Worm (Caenorhabditis elegans) whole organism, L4 larva: ENCODE data around the gene C10C6.7.

Experiments used
- F26F4.8 ChIP-seq: fragments of 200-800 bp; sonication (Bioruptor generic); conservative IDR thresholded peaks from 2 replicates; pipeline ENCODE4 v1.3.6; 2022; ENCODE audit warnings: missing genetic modification characterization, missing compliant biosample characterization
- F37D6.2 ChIP-seq: sonication (generic microtip); optimal IDR thresholded peaks from 2 replicates; lab custom pipeline; 2016; ENCODE audit warnings: mild to moderate bottlenecking, missing genetic modification characterization, missing compliant biosample characterization
- T26A8.4 ChIP-seq: fragments of 200-800 bp; sonication (Bioruptor generic); IDR thresholded peaks from 2 replicates; pipeline ENCODE4 v1.3.6; 2022; ENCODE audit warnings: missing genetic modification characterization, missing compliant biosample characterization
- Y105C5A.15 ChIP-seq: fragments of 200-800 bp; sonication (Bioruptor generic); IDR thresholded peaks from 2 replicates; pipeline ENCODE4 v1.3.6; 2022; ENCODE audit warnings: missing genetic modification characterization, missing compliant biosample characterization
- Y48G9A.11 ChIP-seq: fragments of 200-800 bp; sonication (Bioruptor generic); IDR thresholded peaks from 2 replicates; pipeline ENCODE4 v1.3.6; 2022; ENCODE audit warnings: missing genetic modification reagents, missing genetic modification characterization, missing compliant biosample characterization
- Y75B8A.6 ChIP-seq: fragments of 200-800 bp; sonication (Bioruptor generic); IDR thresholded peaks from 2 replicates; pipeline ENCODE4 v1.3.6; 2022; ENCODE audit warnings: missing genetic modification reagents, missing genetic modification characterization, missing compliant biosample characterization
- ZK337.2 ChIP-seq: fragments of 200-800 bp; sonication (Bioruptor generic); IDR thresholded peaks from 2 replicates; pipeline ENCODE4 v1.3.6; 2022; ENCODE audit warnings: missing genetic modification reagents, missing genetic modification characterization, missing compliant biosample characterization
- aly-2 ChIP-seq: sonication (generic microtip); optimal IDR thresholded peaks from 2 replicates; lab custom pipeline; 2018; ENCODE audit warnings: missing biosample characterization, missing genetic modification characterization
- attf-4 ChIP-seq: sonication (generic microtip); optimal IDR thresholded peaks from 3 replicates; lab custom pipeline; 2017; ENCODE audit warnings: missing biosample characterization, missing genetic modification characterization
- ceh-28 ChIP-seq: fragments of 150-350 bp; optimal IDR thresholded peaks from 2 replicates; lab custom pipeline; 2014; ENCODE audit warnings: missing biosample characterization, missing genetic modification reagents, missing genetic modification characterization
- ces-1 ChIP-seq: fragments of 150-350 bp; sonication (generic microtip); optimal IDR thresholded peaks from 4 replicates; lab custom pipeline; 2014; ENCODE audit warnings: missing biosample characterization, missing genetic modification reagents, missing genetic modification characterization
- ctbp-1 ChIP-seq: fragments of 200-800 bp; sonication (Bioruptor generic); IDR thresholded peaks from 2 replicates; pipeline ENCODE4 v1.3.6; 2022; ENCODE audit warnings: missing genetic modification reagents, missing genetic modification characterization, missing compliant biosample characterization
- daf-16 ChIP-seq, 3 experiments: sonication (generic microtip); optimal IDR thresholded peaks; 2 replicates each; lab custom pipeline; 2016 to 2017; ENCODE audit warnings: missing genetic modification characterization in 3 of 3, missing genetic modification reagents in 3 of 3, mild to moderate bottlenecking in 2 of 3, missing compliant biosample characterization in 2 of 3, missing biosample characterization in 1 of 3, moderate library complexity in 1 of 3
- daf-8 ChIP-seq: fragments of 200-800 bp; sonication (Bioruptor generic); IDR thresholded peaks from 2 replicates; pipeline ENCODE4 v1.3.6; 2022; ENCODE audit warnings: missing genetic modification characterization, missing compliant biosample characterization
- dmd-9 ChIP-seq: fragments of 200-800 bp; sonication (Bioruptor generic); IDR thresholded peaks from 2 replicates; pipeline ENCODE4 v1.3.6; 2022; ENCODE audit warnings: missing genetic modification reagents, missing genetic modification characterization, missing compliant biosample characterization
- fkh-10 ChIP-seq: fragments of 150-350 bp; optimal IDR thresholded peaks from 2 replicates; lab custom pipeline; 2014; ENCODE audit warnings: missing biosample characterization, missing genetic modification reagents, missing genetic modification characterization
- fos-1 ChIP-seq: fragments of 150-350 bp; optimal IDR thresholded peaks from 2 replicates; lab custom pipeline; 2014; ENCODE audit warnings: missing biosample characterization, missing genetic modification characterization
- hmg-1.1 ChIP-seq: fragments of 200-800 bp; sonication (Bioruptor generic); IDR thresholded peaks from 2 replicates; pipeline ENCODE4 v1.3.6; 2022; ENCODE audit warnings: missing genetic modification reagents, missing genetic modification characterization, missing compliant biosample characterization
- lin-13 ChIP-seq: fragments of 150-350 bp; optimal IDR thresholded peaks from 2 replicates; lab custom pipeline; 2014; ENCODE audit warnings: missing biosample characterization, missing genetic modification reagents, missing genetic modification characterization
- lin-38 ChIP-seq: fragments of 200-800 bp; sonication (Bioruptor generic); IDR thresholded peaks from 2 replicates; pipeline ENCODE4 v1.3.6; 2022; ENCODE audit warnings: missing genetic modification reagents, missing genetic modification characterization, missing compliant biosample characterization
- lir-3 ChIP-seq: sonication (generic microtip); optimal IDR thresholded peaks from 2 replicates; lab custom pipeline; 2016; ENCODE audit warnings: mild to moderate bottlenecking, missing genetic modification characterization, missing compliant biosample characterization
- lsy-2 ChIP-seq, 2 experiments: fragments of 150-350 bp in 1 of 2; sonication (generic microtip) in 1 of 2; optimal IDR thresholded peaks; 2 replicates each; lab custom pipeline; 2014 to 2017; ENCODE audit warnings: missing biosample characterization in 2 of 2, missing genetic modification characterization in 2 of 2
- madf-5 ChIP-seq, 2 experiments: fragments of 200-800 bp; sonication (Bioruptor generic); IDR thresholded peaks; 2 replicates each; pipeline ENCODE4 v1.3.6; 2022; ENCODE audit warnings: missing compliant biosample characterization in 2 of 2, missing genetic modification characterization in 2 of 2
- mep-1 ChIP-seq: fragments of 150-350 bp; sonication (generic microtip); optimal IDR thresholded peaks from 3 replicates; lab custom pipeline; 2014; ENCODE audit warnings: missing biosample characterization, missing genetic modification characterization
- mes-2 ChIP-seq: sonication (generic microtip); optimal IDR thresholded peaks from 2 replicates; lab custom pipeline; 2016; ENCODE audit warnings: missing genotype, mild to moderate bottlenecking, missing genetic modification characterization, missing compliant biosample characterization; ENCODE audit not compliant: poor library complexity, severe bottlenecking
- mxl-3 ChIP-seq: fragments of 200-800 bp; sonication (Bioruptor generic); optimal IDR thresholded peaks from 2 replicates; lab custom pipeline; 2018; ENCODE audit warnings: mild to moderate bottlenecking, missing genetic modification characterization, missing compliant biosample characterization
- nhr-111 ChIP-seq: fragments of 200-800 bp; sonication (Bioruptor generic); optimal IDR thresholded peaks from 2 replicates; lab custom pipeline; 2018; ENCODE audit warnings: mild to moderate bottlenecking, missing genetic modification characterization, missing compliant biosample characterization
- nhr-42 ChIP-seq: fragments of 200-800 bp; sonication (Bioruptor generic); IDR thresholded peaks from 2 replicates; pipeline ENCODE4 v1.3.6; 2022; ENCODE audit warnings: missing genetic modification characterization, missing compliant biosample characterization
- nhr-76 ChIP-seq: fragments of 150-350 bp; optimal IDR thresholded peaks from 2 replicates; lab custom pipeline; 2014; ENCODE audit warnings: missing biosample characterization, missing genetic modification characterization
- rbr-2 ChIP-seq: sonication (generic microtip); optimal IDR thresholded peaks from 2 replicates; lab custom pipeline; 2016; ENCODE audit warnings: missing genotype, missing genetic modification characterization, missing compliant biosample characterization
- set-16 ChIP-seq: fragments of 200-800 bp; sonication (Bioruptor generic); IDR thresholded peaks from 2 replicates; pipeline ENCODE4 v1.3.6; 2022; ENCODE audit warnings: missing genetic modification reagents, missing genetic modification characterization, missing compliant biosample characterization
- spr-3 ChIP-seq: fragments of 200-800 bp; sonication (Bioruptor generic); optimal IDR thresholded peaks from 2 replicates; lab custom pipeline; 2018; ENCODE audit warnings: mild to moderate bottlenecking, missing genetic modification characterization, missing compliant biosample characterization
- unc-62 ChIP-seq, 3 experiments: fragments of 150-350 bp in 1 of 3; sonication (generic microtip); optimal IDR thresholded peaks in 2 of 3; peaks in 1 of 3; 1 replicate in 1 of 3; 2 replicates in 2 of 3; lab custom pipeline; 2014 to 2017; ENCODE audit warnings: missing biosample characterization in 3 of 3, missing genetic modification characterization in 3 of 3, missing genetic modification reagents in 3 of 3, missing genotype in 1 of 3
- zip-11 ChIP-seq: fragments of 200-800 bp; sonication (Bioruptor generic); IDR thresholded peaks from 2 replicates; pipeline ENCODE4 v1.3.6; 2022; ENCODE audit warnings: missing genetic modification characterization, missing compliant biosample characterization

Gene C10C6.7

DNA sequence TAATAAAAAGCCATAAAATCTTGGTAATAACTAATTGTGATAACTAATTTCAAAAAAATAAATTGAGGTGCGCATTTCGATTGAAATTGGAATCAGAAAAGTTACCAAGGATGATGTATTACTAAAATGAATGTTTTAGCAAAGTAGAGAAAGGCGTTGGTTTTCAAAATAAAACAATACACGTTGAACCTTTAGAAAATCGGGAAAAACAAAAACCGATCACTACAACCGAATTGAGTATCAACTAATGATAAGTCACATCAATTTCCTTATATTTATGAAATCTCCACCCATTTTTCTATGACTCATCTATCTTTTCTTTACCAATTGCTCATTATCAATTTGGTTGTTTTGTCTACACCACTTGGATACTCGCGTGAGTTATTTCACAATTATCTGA is 33.1 kb upstream of the C10C6.7 start, which contains the start of gene H21P03.10:
Gene H21P03.10, plus strand, starts transcription at position 301 of the 400 bp plus-strand sequence.
- TF ChIP-seq daf-8 (GFP tag; lab: Robert Waterston, UW): no peak
- no peak for TF ChIP-seq attf-4 (tag; lab: Kevin White, UChicago)
- TF ChIP-seq F26F4.8: no peak
- TF ChIP-seq zip-11 (GFP tag; lab: Robert Waterston, UW): no peak
- TF ChIP-seq set-16 (GFP tag; lab: Robert Waterston, UW): no peak
- TF ChIP-seq ZK337.2 (GFP tag; lab: Robert Waterston, UW): no peak
- TF ChIP-seq Y105C5A.15 (GFP tag; lab: Robert Waterston, UW): no peak
- no peak for TF ChIP-seq T26A8.4 (GFP tag; lab: Robert Waterston, UW)
- no peak for TF ChIP-seq nhr-76 (tag; lab: Kevin White, UChicago)
- TF ChIP-seq daf-16 (GFP tag; optimal IDR thresholded peaks at IDR 0.05; lab: Kevin White, UChicago): no peak
- no peak for TF ChIP-seq daf-16 (tag; optimal IDR thresholded peaks at IDR 0.05; lab: Kevin White, UChicago)
- TF ChIP-seq ctbp-1 (GFP tag; lab: Robert Waterston, UW): no peak
- no peak for TF ChIP-seq fkh-10
- no peak for TF ChIP-seq ces-1 (GFP tag; lab: Kevin White, UChicago)
- no peak for TF ChIP-seq madf-5 (GFP tag; IDR thresholded peaks at IDR 0.05; lab: Robert Waterston, UW)
- TF ChIP-seq aly-2 (tag; lab: Kevin White, UChicago): no peak
- TF ChIP-seq nhr-42: no peak

DNA sequence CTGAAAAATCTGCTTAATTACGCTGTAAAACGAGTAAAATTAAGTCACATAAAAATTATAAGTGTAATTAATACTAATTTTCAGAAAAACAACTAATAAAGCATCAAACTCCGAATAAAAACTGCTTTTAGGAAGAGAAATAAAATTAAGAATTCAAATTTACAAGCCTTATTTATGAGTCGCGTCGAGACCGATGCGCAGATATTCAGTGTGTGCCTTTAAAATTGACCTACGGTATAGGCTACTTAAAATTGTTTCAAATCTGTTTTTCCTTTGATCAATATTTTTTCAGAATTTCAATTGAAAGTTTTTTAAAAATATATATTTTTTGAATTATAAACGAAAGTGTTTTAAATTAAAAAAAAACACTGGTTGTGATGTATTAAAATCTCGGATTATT is 30.9 kb upstream of the C10C6.7 start, which contains the start of gene sms-1:
Gene sms-1, minus strand, starts transcription at position 6 of the 400 bp plus-strand sequence.
- TF ChIP-seq lin-13 (GFP tag; lab: Kevin White, UChicago): no peak
- TF ChIP-seq mxl-3: no peak
- TF ChIP-seq fos-1 (tag; lab: Kevin White, UChicago): no peak
- TF ChIP-seq lir-3: no peak
- no peak for TF ChIP-seq nhr-111 (GFP tag; lab: Kevin White, UChicago)
- no peak for TF ChIP-seq F37D6.2 (tag; lab: Kevin White, UChicago)
- no peak for TF ChIP-seq hmg-1.1

DNA sequence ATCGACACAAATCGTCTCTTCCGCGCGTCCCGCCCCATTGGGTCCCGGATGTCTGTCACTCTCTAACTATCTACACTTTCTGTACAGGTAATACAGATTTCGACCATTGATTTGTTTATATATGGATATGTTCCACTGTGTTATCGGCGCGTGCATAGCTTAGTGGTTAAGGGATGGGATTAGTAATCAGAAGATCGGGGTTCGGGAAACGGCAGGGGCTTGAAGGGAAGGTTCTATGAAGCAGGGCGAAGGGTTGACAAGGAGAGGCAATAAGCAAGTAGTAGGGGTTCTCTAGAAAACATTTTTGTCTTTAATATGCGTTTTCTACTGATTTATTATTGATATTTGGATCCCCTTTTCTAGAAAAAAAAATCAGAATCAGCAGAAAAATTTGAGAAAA is 30.0 kb upstream of the C10C6.7 start:
- TF ChIP-seq Y48G9A.11 (GFP tag; lab: Robert Waterston, UW) (0 out of 2 replicates have a peak, but pooled peaks have one; percentile 6), Y105C5A.15 (GFP tag; lab: Robert Waterston, UW) (0 out of 2 replicates have a peak, but pooled peaks have one; percentile 42), lin-38 (GFP tag; lab: Robert Waterston, UW) (peak; percentile 48)

DNA sequence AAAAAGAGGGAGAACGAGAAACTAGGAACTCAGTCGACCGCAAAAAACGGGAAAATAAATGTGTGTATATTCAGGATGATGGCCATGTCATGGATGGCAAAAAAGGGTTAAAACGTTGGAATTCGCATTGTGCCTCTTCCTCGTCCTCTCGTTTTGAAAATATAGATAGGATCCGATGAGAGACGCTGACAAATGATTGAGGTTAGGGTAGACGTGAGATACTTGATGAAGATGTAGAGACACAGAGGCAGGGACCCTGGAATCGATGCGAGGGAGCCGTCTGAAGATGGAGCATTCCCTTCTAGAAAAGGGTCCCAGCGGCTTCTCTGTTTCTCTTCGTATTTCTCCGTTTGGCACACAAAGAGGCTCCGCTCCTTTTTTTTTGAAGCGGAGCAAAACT is 27.6 kb upstream of the C10C6.7 start:
- TF ChIP-seq mes-2 (tag; lab: Kevin White, UChicago) (peak; percentile 18), ceh-28 (tag; lab: Kevin White, UChicago) (peak; percentile 20), ctbp-1 (GFP tag; lab: Robert Waterston, UW) (peak; percentile 62; the same call in 1 of the 2 replicates), Y48G9A.11 (GFP tag; lab: Robert Waterston, UW) (no peak), nhr-42 (no peak), dmd-9 (GFP tag; lab: Robert Waterston, UW) (no peak), F37D6.2 (tag; lab: Kevin White, UChicago) (peak; percentile 21), hmg-1.1 (peak; percentile 48; the same call in 1 of the 2 replicates), unc-62 (GFP tag; optimal IDR thresholded peaks at IDR 0.05 in 1 of 2; lab: Kevin White, UChicago) (peak in 1 of 2 experiments; percentile 68), unc-62 (tag; optimal IDR thresholded peaks at IDR 0.05; lab: Kevin White, UChicago) (no peak), rbr-2 (tag; lab: Kevin White, UChicago) (peak; percentile 35), mep-1 (tag; lab: Kevin White, UChicago) (peak; percentile 40), spr-3 (no peak), Y75B8A.6 (GFP tag; lab: Robert Waterston, UW) (no peak), ces-1 (GFP tag; lab: Kevin White, UChicago) (peak; percentile 22), lsy-2 (tag; optimal IDR thresholded peaks at IDR 0.05; lab: Kevin White, UChicago) (peak in 1 of 2 experiments; percentile 52)
